Fruit fly (Drosophila melanogaster): ENCODE results near the gene ATPsynepsilonL.

ATPsynepsilonL gene

dm6 chr3R:10093252-10094030 lies 28.1 kb upstream of the ATPsynepsilonL start:
- peak; percentile 66 for TF ChIP-seq Dif (GFP tag; optimal IDR thresholded peaks at IDR 0.05; ENCODE audit: partially characterized antibody)
- no peak for TF ChIP-seq woc (GFP tag; optimal IDR thresholded peaks at IDR 0.05)

- no peak for TF ChIP-seq rgr (GFP tag; optimal IDR thresholded peaks at IDR 0.05)
- TF ChIP-seq HLH106 (tag; optimal IDR thresholded peaks at IDR 0.05) = no peak
- TF ChIP-seq fru (GFP tag; optimal IDR thresholded peaks at IDR 0.05) = no peak
- TF ChIP-seq psq (GFP tag; optimal IDR thresholded peaks at IDR 0.05) = no peak
- no peak for TF ChIP-seq Abd-B (GFP tag; optimal IDR thresholded peaks at IDR 0.05)
- no peak for TF ChIP-seq N (GFP tag; optimal IDR thresholded peaks at IDR 0.05)
- no peak for TF ChIP-seq sv (GFP tag; optimal IDR thresholded peaks at IDR 0.05)
These were observed 26.5 kb upstream of the ATPsynepsilonL start for dm6 chr3R:10095052-10095451.

- no peak for TF ChIP-seq CG32264 (GFP tag; optimal IDR thresholded peaks at IDR 0.05)
- no peak for TF ChIP-seq N (GFP tag; optimal IDR thresholded peaks at IDR 0.05)
- TF ChIP-seq h (GFP tag; optimal IDR thresholded peaks at IDR 0.05) = no peak
- no peak for TF ChIP-seq GATAd (GFP tag; optimal IDR thresholded peaks at IDR 0.05)
- no peak for TF ChIP-seq dl (GFP tag; optimal IDR thresholded peaks at IDR 0.05; ENCODE audit: insufficient read depth in 1 of 2, partially characterized antibody in 2 of 2)
- TF ChIP-seq Sp1 (GFP tag; optimal IDR thresholded peaks at IDR 0.05) = no peak
- no peak for TF ChIP-seq CG9705 (GFP tag; optimal IDR thresholded peaks at IDR 0.05)
- no peak for TF ChIP-seq CrebA (GFP tag; optimal IDR thresholded peaks at IDR 0.05; ENCODE audit: borderline replicate concordance)
- TF ChIP-seq Abd-B (GFP tag; optimal IDR thresholded peaks at IDR 0.05) = no peak
- no peak for TF ChIP-seq Hr78 (GFP tag; optimal IDR thresholded peaks at IDR 0.05)
- TF ChIP-seq sage (GFP tag; optimal IDR thresholded peaks at IDR 0.05) = no peak
- no peak for TF ChIP-seq Vsx2 (GFP tag; optimal IDR thresholded peaks at IDR 0.05; ENCODE audit: partially characterized antibody)
- TF ChIP-seq usp (GFP tag; optimal IDR thresholded peaks at IDR 0.05) = no peak
- TF ChIP-seq Dfd (GFP tag; optimal IDR thresholded peaks at IDR 0.05) = no peak
- no peak for TF ChIP-seq pan (optimal IDR thresholded peaks at IDR 0.05)
- TF ChIP-seq Jra (GFP tag; optimal IDR thresholded peaks at IDR 0.05) = no peak
These were observed 25.8 kb upstream of the ATPsynepsilonL start for dm6 chr3R:10095765-10096164.

- no peak for TF ChIP-seq lola (GFP tag; optimal IDR thresholded peaks at IDR 0.05)
- TF ChIP-seq sv (GFP tag; optimal IDR thresholded peaks at IDR 0.05) = peak; percentile 51
- TF ChIP-seq Sp1 (GFP tag; optimal IDR thresholded peaks at IDR 0.05) = peak; percentile 22
- peak; percentile 57 for TF ChIP-seq h (GFP tag; optimal IDR thresholded peaks at IDR 0.05)
- TF ChIP-seq jim (GFP tag; optimal IDR thresholded peaks at IDR 0.05) = no peak
- TF ChIP-seq dmrt93B (GFP tag; optimal IDR thresholded peaks at IDR 0.05) = peak; percentile 7
- TF ChIP-seq tai (GFP tag; optimal IDR thresholded peaks at IDR 0.05) = no peak
- no peak for TF ChIP-seq Hr83 (GFP tag; optimal IDR thresholded peaks at IDR 0.05; ENCODE audit: poor library complexity, severe bottlenecking)
- TF ChIP-seq ey (GFP tag; optimal IDR thresholded peaks at IDR 0.05) = peak; percentile 54
- TF ChIP-seq Dif (GFP tag; optimal IDR thresholded peaks at IDR 0.05; ENCODE audit: partially characterized antibody) = no peak
- no peak for TF ChIP-seq Dfd (GFP tag; optimal IDR thresholded peaks at IDR 0.05)
- TF ChIP-seq Hnf4 (GFP tag; optimal IDR thresholded peaks at IDR 0.05) = no peak
- TF ChIP-seq Jra (GFP tag; optimal IDR thresholded peaks at IDR 0.05) = peak; percentile 23
- TF ChIP-seq Abd-B (GFP tag; optimal IDR thresholded peaks at IDR 0.05) = no peak
- peak; percentile 38 for TF ChIP-seq OdsH (GFP tag; optimal IDR thresholded peaks at IDR 0.05)
- peak in 1 of 2 experiments; percentile 57 for TF ChIP-seq foxo (GFP tag; optimal IDR thresholded peaks at IDR 0.05)
- TF ChIP-seq dsf (GFP tag; optimal IDR thresholded peaks at IDR 0.05; ENCODE audit: borderline replicate concordance) = no peak
- peak; percentile 36 for TF ChIP-seq rgr (GFP tag; optimal IDR thresholded peaks at IDR 0.05)
- TF ChIP-seq Hr78 (GFP tag; optimal IDR thresholded peaks at IDR 0.05) = no peak
- TF ChIP-seq Myc (optimal IDR thresholded peaks at IDR 0.05) = no peak
- TF ChIP-seq Vsx2 (GFP tag; optimal IDR thresholded peaks at IDR 0.05; ENCODE audit: partially characterized antibody) = no peak
- TF ChIP-seq psq (GFP tag; optimal IDR thresholded peaks at IDR 0.05) = no peak
- no peak for TF ChIP-seq GATAd (GFP tag; optimal IDR thresholded peaks at IDR 0.05)
- no peak for TF ChIP-seq usp (GFP tag; optimal IDR thresholded peaks at IDR 0.05)
- no peak for TF ChIP-seq sage (GFP tag; optimal IDR thresholded peaks at IDR 0.05)
- peak; percentile 32 for TF ChIP-seq fru (GFP tag; optimal IDR thresholded peaks at IDR 0.05)
- no peak for TF ChIP-seq N (GFP tag; optimal IDR thresholded peaks at IDR 0.05)
- no peak for TF ChIP-seq CG32264 (GFP tag; optimal IDR thresholded peaks at IDR 0.05)
- TF ChIP-seq CrebA (GFP tag; optimal IDR thresholded peaks at IDR 0.05; ENCODE audit: borderline replicate concordance) = no peak
- TF ChIP-seq Rel (GFP tag; optimal IDR thresholded peaks at IDR 0.05) = no peak
- peak; percentile 72 for TF ChIP-seq Rel (tag; optimal IDR thresholded peaks at IDR 0.05)
- peak; percentile 27 for TF ChIP-seq HLH106 (tag; optimal IDR thresholded peaks at IDR 0.05)
- TF ChIP-seq woc (GFP tag; optimal IDR thresholded peaks at IDR 0.05) = no peak
- TF ChIP-seq pan (optimal IDR thresholded peaks at IDR 0.05) = no peak
- no peak for TF ChIP-seq brk (GFP tag; optimal IDR thresholded peaks at IDR 0.05)
- no peak for TF ChIP-seq CG9705 (GFP tag; optimal IDR thresholded peaks at IDR 0.05)
- TF ChIP-seq br (GFP tag; optimal IDR thresholded peaks at IDR 0.05) = no peak
- no peak for TF ChIP-seq Mio (GFP tag; optimal IDR thresholded peaks at IDR 0.05)
These were observed 23.9 kb upstream of the ATPsynepsilonL start for dm6 chr3R:10097531-10098295.
